Worm (Caenorhabditis elegans) whole organism, early embryonic: ENCODE measurements around the gene W03C9.5.
A peak's percentile ranks its signal among the peaks of the same experiment; 100 is the strongest.

Experiments
- B0310.2 ChIP-seq: sonication (generic microtip); optimal IDR thresholded peaks from 2 replicates; lab custom pipeline; 2016; ENCODE audit warnings: mild to moderate bottlenecking, missing genetic modification characterization, missing compliant biosample characterization
- ama-1 ChIP-seq: fragments of 150-350 bp; optimal IDR thresholded peaks from 2 replicates; lab custom pipeline; 2014
- ceh-13 ChIP-seq: fragments of 200-800 bp; sonication (Bioruptor generic); optimal IDR thresholded peaks from 2 replicates; lab custom pipeline; 2018; ENCODE audit warnings: mild to moderate bottlenecking, missing genetic modification characterization, missing compliant biosample characterization
- ceh-36 ChIP-seq: sonication (generic microtip); optimal IDR thresholded peaks from 2 replicates; lab custom pipeline; 2016; ENCODE audit warnings: missing genetic modification characterization, inconsistent platforms, missing compliant biosample characterization
- flt-1 ChIP-seq: fragments of 200-800 bp; sonication (Bioruptor generic); IDR thresholded peaks from 2 replicates; pipeline ENCODE4 v1.3.6; 2022; ENCODE audit warnings: missing genetic modification characterization, missing compliant biosample characterization
- hmg-4 ChIP-seq: fragments of 200-800 bp; sonication (Bioruptor generic); optimal IDR thresholded peaks from 2 replicates; lab custom pipeline; 2018; ENCODE audit warnings: mild to moderate bottlenecking, missing genetic modification characterization, missing compliant biosample characterization
- hnd-1 ChIP-seq: sonication (generic microtip); optimal IDR thresholded peaks from 2 replicates; lab custom pipeline; 2016; ENCODE audit warnings: missing genetic modification characterization, missing compliant biosample characterization
- sea-1 ChIP-seq: fragments of 200-800 bp; sonication (Bioruptor generic); conservative IDR thresholded peaks from 2 replicates; pipeline ENCODE4 v1.3.6; 2022; ENCODE audit warnings: missing genetic modification characterization, missing compliant biosample characterization
- tbx-37 ChIP-seq: fragments of 200-800 bp; sonication (Bioruptor generic); conservative IDR thresholded peaks from 2 replicates; pipeline ENCODE4 v1.3.6; 2022; ENCODE audit warnings: missing genetic modification reagents, missing genetic modification characterization, missing compliant biosample characterization

ce11 chrII:11980110-11980509 is 12.8 kb upstream of the W03C9.5 start:
- TF ChIP-seq tbx-37 (GFP tag; lab: Robert Waterston, UW): 0 out of 2 replicates have a peak, but pooled peaks have one; percentile 35
- no peak for TF ChIP-seq ceh-36
- TF ChIP-seq flt-1: no peak
- TF ChIP-seq ama-1 (lab: Kevin White, UChicago): no peak
- TF ChIP-seq sea-1 (GFP tag; lab: Robert Waterston, UW): no peak
- TF ChIP-seq ceh-13 (GFP tag; lab: Kevin White, UChicago): no peak
- TF ChIP-seq hmg-4 (GFP tag; lab: Kevin White, UChicago): no peak
- TF ChIP-seq hnd-1 (tag; lab: Kevin White, UChicago): no peak
- no peak for TF ChIP-seq B0310.2 (tag; lab: Kevin White, UChicago)
